Fruit fly (Drosophila melanogaster): ENCODE data around the gene CG14434.

The CG14434 gene

dm6 chrX:6861523-6862077, 5.4 kb downstream of the CG14434 start (continued):
- TF ChIP-seq CG6272 (GFP tag; IDR thresholded peaks at IDR 0.05), result peak; percentile 41
- no peak for TF ChIP-seq chif (GFP tag; optimal IDR thresholded peaks at IDR 0.05)
- TF ChIP-seq CG14667 (GFP tag; IDR thresholded peaks at IDR 0.05), result peak; percentile 59
- TF ChIP-seq ftz-f1 (GFP tag; optimal IDR thresholded peaks at IDR 0.05), result peak; percentile 90
- peak; percentile 21 for TF ChIP-seq CG7987 (GFP tag; optimal IDR thresholded peaks at IDR 0.05)
- TF ChIP-seq Bgb (GFP tag; IDR thresholded peaks at IDR 0.05; ENCODE audit: partially characterized antibody), result peak; percentile 32; the same call in 1 of the 2 replicates
- TF ChIP-seq abd-A (tag; optimal IDR thresholded peaks at IDR 0.05), result peak; percentile 96
- peak; percentile 90 for TF ChIP-seq CG2120 (GFP tag; optimal IDR thresholded peaks at IDR 0.05)
- peak; percentile 66; the same call in 2 of the 3 replicates for TF ChIP-seq so (GFP tag; IDR thresholded peaks at IDR 0.05)
- TF ChIP-seq Atf6 (GFP tag; IDR thresholded peaks at IDR 0.05), result peak; percentile 50; the same call in 1 of the 2 replicates
- TF ChIP-seq tin (GFP tag; optimal IDR thresholded peaks at IDR 0.05), result peak; percentile 15
- TF ChIP-seq bowl (GFP tag; IDR thresholded peaks at IDR 0.05), result 0 out of 2 replicates have a peak, but pooled peaks have one; percentile 25
- peak; percentile 69 for TF ChIP-seq lmd (GFP tag; IDR thresholded peaks at IDR 0.05)
- TF ChIP-seq CG4617 (GFP tag; optimal IDR thresholded peaks at IDR 0.05; ENCODE audit: borderline replicate concordance), result no peak
- peak; percentile 59; the same call in 1 of the 2 replicates for TF ChIP-seq CG8765 (GFP tag; IDR thresholded peaks at IDR 0.05)
- TF ChIP-seq vvl (GFP tag; IDR thresholded peaks at IDR 0.05), result peak; percentile 63
- no peak for TF ChIP-seq CG4820 (GFP tag; optimal IDR thresholded peaks at IDR 0.05)
- peak; percentile 66 for TF ChIP-seq ranshi (GFP tag; IDR thresholded peaks at IDR 0.05)
- peak; percentile 36 for TF ChIP-seq lbe (GFP tag; optimal IDR thresholded peaks at IDR 0.05)
- peak; percentile 66; the same call in 1 of the 3 replicates for TF ChIP-seq z (GFP tag; IDR thresholded peaks at IDR 0.05)
- TF ChIP-seq CG12299 (tag; optimal IDR thresholded peaks at IDR 0.05), result no peak
- TF ChIP-seq phol (tag; optimal IDR thresholded peaks at IDR 0.05), result peak; percentile 45
- peak; percentile 70 for TF ChIP-seq CG3281 (GFP tag; optimal IDR thresholded peaks at IDR 0.05)
- TF ChIP-seq Asciz (GFP tag; optimal IDR thresholded peaks at IDR 0.05), result no peak
- TF ChIP-seq CG10274 (GFP tag; optimal IDR thresholded peaks at IDR 0.05), result peak; percentile 2
- peak; percentile 72 for TF ChIP-seq gem (tag; optimal IDR thresholded peaks at IDR 0.05)
- peak; percentile 10 for TF ChIP-seq dm (GFP tag; optimal IDR thresholded peaks at IDR 0.05)
- peak; percentile 41 for TF ChIP-seq CG2712 (tag; optimal IDR thresholded peaks at IDR 0.05)
- peak; percentile 25 for TF ChIP-seq Chrac-16 (GFP tag; optimal IDR thresholded peaks at IDR 0.05)
- TF ChIP-seq cas (GFP tag; IDR thresholded peaks at IDR 0.05), result peak; percentile 68
- peak; percentile 68 for TF ChIP-seq Ptx1 (GFP tag; IDR thresholded peaks at IDR 0.05)
- TF ChIP-seq al (GFP tag; IDR thresholded peaks at IDR 0.05), result peak; percentile 66
- TF ChIP-seq Oli (tag; optimal IDR thresholded peaks at IDR 0.05), result peak; percentile 23
- TF ChIP-seq H15 (GFP tag; IDR thresholded peaks at IDR 0.05), result peak; percentile 48; the same call in 1 of the 3 replicates
- TF ChIP-seq prd (optimal IDR thresholded peaks at IDR 0.05), result no peak
- TF ChIP-seq prd (GFP tag; IDR thresholded peaks at IDR 0.05), result peak; percentile 74
- peak; percentile 38; the same call in 1 of the 2 replicates for TF ChIP-seq toy (GFP tag; IDR thresholded peaks at IDR 0.05)
- peak; percentile 10 for TF ChIP-seq B-H2 (GFP tag; optimal IDR thresholded peaks at IDR 0.05)
- TF ChIP-seq ara (GFP tag; IDR thresholded peaks at IDR 0.05), result 0 out of 2 replicates have a peak, but pooled peaks have one; percentile 7
- no peak for TF ChIP-seq Spps (tag; optimal IDR thresholded peaks at IDR 0.05)
- TF ChIP-seq nau (GFP tag; optimal IDR thresholded peaks at IDR 0.05), result no peak
- peak; percentile 29 for TF ChIP-seq CHES-1-like (GFP tag; optimal IDR thresholded peaks at IDR 0.05)
- TF ChIP-seq CG4404 (GFP tag; IDR thresholded peaks at IDR 0.05), result peak; percentile 12; the same call in 1 of the 2 replicates
- TF ChIP-seq CG12391 (tag; optimal IDR thresholded peaks at IDR 0.05), result peak; percentile 22
- peak; percentile 63 for TF ChIP-seq CG6689 (GFP tag; IDR thresholded peaks at IDR 0.05)
- peak; percentile 52 for TF ChIP-seq nmo (GFP tag; optimal IDR thresholded peaks at IDR 0.05)
- TF ChIP-seq crol (GFP tag; IDR thresholded peaks at IDR 0.05), result peak; percentile 98
- no peak for TF ChIP-seq CG12219 (GFP tag; optimal IDR thresholded peaks at IDR 0.05)
- peak; percentile 35; the same call in 1 of the 2 replicates for TF ChIP-seq danr (GFP tag; IDR thresholded peaks at IDR 0.05)
- TF ChIP-seq CG15269 (tag; optimal IDR thresholded peaks at IDR 0.05), result peak; percentile 72
- peak; percentile 39 for TF ChIP-seq bab2 (GFP tag; optimal IDR thresholded peaks at IDR 0.05)
